Worm (Caenorhabditis elegans) whole organism, L3 larva: Measurements from ENCODE around the gene Y105C5B.5.

ENCODE experiments used
- R02D3.7 ChIP-seq: fragments of 150-350 bp; optimal IDR thresholded peaks from 2 replicates; lab custom pipeline; 2014; ENCODE audit warnings: missing biosample characterization, missing genetic modification characterization
- ZK546.5 ChIP-seq: sonication (generic microtip); optimal IDR thresholded peaks from 2 replicates; lab custom pipeline; 2017; ENCODE audit warnings: missing biosample characterization, missing genetic modification characterization
- aly-2 ChIP-seq: fragments of 150-350 bp; optimal IDR thresholded peaks from 2 replicates; lab custom pipeline; 2014; ENCODE audit warnings: missing biosample characterization, missing genetic modification characterization
- ama-1 ChIP-seq: fragments of 150-350 bp; optimal IDR thresholded peaks from 2 replicates; lab custom pipeline; 2018
- ceh-28 ChIP-seq: fragments of 150-350 bp; optimal IDR thresholded peaks from 2 replicates; lab custom pipeline; 2014; ENCODE audit warnings: missing biosample characterization, missing genetic modification reagents, missing genetic modification characterization
- ceh-82 ChIP-seq: fragments of 150-350 bp; optimal IDR thresholded peaks from 2 replicates; lab custom pipeline; 2014; ENCODE audit warnings: missing biosample characterization, missing genetic modification characterization
- ceh-9 ChIP-seq: sonication (generic microtip); optimal IDR thresholded peaks from 2 replicates; lab custom pipeline; 2018; ENCODE audit warnings: missing biosample characterization, missing genetic modification characterization
- daf-12 ChIP-seq: fragments of 150-350 bp; optimal IDR thresholded peaks from 2 replicates; lab custom pipeline; 2014; ENCODE audit warnings: missing biosample characterization, missing genetic modification reagents, missing genetic modification characterization
- egl-27 ChIP-seq: sonication (generic microtip); optimal IDR thresholded peaks from 4 replicates; lab custom pipeline; 2017; ENCODE audit warnings: missing biosample characterization, missing genetic modification reagents, missing genetic modification characterization
- egl-5 ChIP-seq: fragments of 150-350 bp; optimal IDR thresholded peaks from 2 replicates; lab custom pipeline; 2017; ENCODE audit warnings: missing biosample characterization, missing genetic modification reagents, missing genetic modification characterization, inconsistent platforms
- fkh-2 ChIP-seq: fragments of 150-350 bp; optimal IDR thresholded peaks from 2 replicates; lab custom pipeline; 2014; ENCODE audit warnings: missing biosample characterization, missing genetic modification reagents, missing genetic modification characterization
- fos-1 ChIP-seq: fragments of 150-350 bp; optimal IDR thresholded peaks from 2 replicates; lab custom pipeline; 2014; ENCODE audit warnings: missing biosample characterization, missing genetic modification characterization
- hmg-11 ChIP-seq: sonication (generic microtip); optimal IDR thresholded peaks from 2 replicates; lab custom pipeline; 2016; ENCODE audit warnings: missing genetic modification characterization, missing compliant biosample characterization
- jun-1 ChIP-seq: fragments of 150-350 bp; optimal IDR thresholded peaks from 2 replicates; lab custom pipeline; 2014; ENCODE audit warnings: missing biosample characterization, missing genetic modification reagents, missing genetic modification characterization
- lin-15B ChIP-seq: fragments of 150-350 bp; optimal IDR thresholded peaks from 2 replicates; lab custom pipeline; 2014; ENCODE audit warnings: missing biosample characterization, missing genetic modification characterization
- lin-39 ChIP-seq: fragments of 150-350 bp; optimal IDR thresholded peaks from 2 replicates; lab custom pipeline; 2018; ENCODE audit warnings: missing biosample characterization, missing genetic modification reagents, missing genetic modification characterization
- mdl-1 ChIP-seq: fragments of 150-350 bp; optimal IDR thresholded peaks from 2 replicates; lab custom pipeline; 2014; ENCODE audit warnings: missing biosample characterization, missing genetic modification characterization
- mml-1 ChIP-seq: fragments of 150-350 bp; sonication (generic microtip); optimal IDR thresholded peaks from 3 replicates; lab custom pipeline; 2014; ENCODE audit warnings: missing biosample characterization, missing genetic modification characterization
- nfya-1 ChIP-seq: sonication (generic microtip); optimal IDR thresholded peaks from 2 replicates; lab custom pipeline; 2017; ENCODE audit warnings: missing genetic modification characterization, mild to moderate bottlenecking, missing compliant biosample characterization, antibody characterized with exemption, moderate library complexity; ENCODE audit not compliant: insufficient read depth
- nhr-12 ChIP-seq: fragments of 150-350 bp; optimal IDR thresholded peaks from 2 replicates; lab custom pipeline; 2014; ENCODE audit warnings: missing biosample characterization, missing genetic modification characterization
- nhr-25 ChIP-seq: sonication (generic microtip); optimal IDR thresholded peaks from 2 replicates; lab custom pipeline; 2017; ENCODE audit warnings: missing biosample characterization, missing genetic modification characterization
- nhr-28 ChIP-seq: fragments of 150-350 bp; optimal IDR thresholded peaks from 2 replicates; lab custom pipeline; 2014; ENCODE audit warnings: missing biosample characterization, missing genetic modification characterization
- nhr-43 ChIP-seq: sonication (generic microtip); optimal IDR thresholded peaks from 2 replicates; lab custom pipeline; 2016; ENCODE audit warnings: mild to moderate bottlenecking, missing genetic modification characterization, missing compliant biosample characterization; ENCODE audit not compliant: poor library complexity, severe bottlenecking
- nhr-67 ChIP-seq: fragments of 150-350 bp; optimal IDR thresholded peaks from 2 replicates; lab custom pipeline; 2014; ENCODE audit warnings: missing biosample characterization, missing genetic modification characterization
- nhr-76 ChIP-seq: fragments of 150-350 bp; sonication (generic microtip); optimal IDR thresholded peaks from 5 replicates; lab custom pipeline; 2014; ENCODE audit warnings: missing biosample characterization, missing genetic modification characterization
- nhr-77 ChIP-seq: fragments of 150-350 bp; optimal IDR thresholded peaks from 2 replicates; lab custom pipeline; 2014; ENCODE audit warnings: missing biosample characterization, missing genetic modification characterization
- pha-4 ChIP-seq: fragments of 150-350 bp; optimal IDR thresholded peaks from 2 replicates; lab custom pipeline; 2014; ENCODE audit warnings: missing biosample characterization, missing genetic modification reagents, missing genetic modification characterization
- pqm-1 ChIP-seq: fragments of 150-350 bp; optimal IDR thresholded peaks from 2 replicates; lab custom pipeline; 2017; ENCODE audit warnings: missing biosample characterization, missing genetic modification characterization, inconsistent platforms
- sea-2 ChIP-seq: fragments of 150-350 bp; sonication (generic microtip); optimal IDR thresholded peaks from 4 replicates; lab custom pipeline; 2014; ENCODE audit warnings: missing biosample characterization, missing genetic modification reagents, missing genetic modification characterization
- skn-1 ChIP-seq: fragments of 150-350 bp; optimal IDR thresholded peaks from 2 replicates; lab custom pipeline; 2014; ENCODE audit warnings: missing biosample characterization, missing genetic modification characterization
- snpc-4 ChIP-seq: fragments of 150-350 bp; optimal IDR thresholded peaks from 2 replicates; lab custom pipeline; 2014; ENCODE audit warnings: missing biosample characterization, missing genetic modification characterization
- unc-39 ChIP-seq: sonication (generic microtip); optimal IDR thresholded peaks from 4 replicates; lab custom pipeline; 2017; ENCODE audit warnings: missing biosample characterization, missing genetic modification characterization
- zag-1 ChIP-seq: fragments of 150-350 bp; optimal IDR thresholded peaks from 2 replicates; lab custom pipeline; 2014; ENCODE audit warnings: missing biosample characterization, missing genetic modification characterization
- ztf-11 ChIP-seq: fragments of 150-350 bp; optimal IDR thresholded peaks from 2 replicates; lab custom pipeline; 2014; ENCODE audit warnings: missing biosample characterization, missing genetic modification characterization
- ztf-4 ChIP-seq: fragments of 150-350 bp; optimal IDR thresholded peaks from 2 replicates; lab custom pipeline; 2014; ENCODE audit warnings: missing biosample characterization, missing genetic modification characterization

Y105C5B.5 gene

ce11 chrIV:15894819-15895218, 6.2 kb downstream of the Y105C5B.5 start:
- TF ChIP-seq nhr-76 (tag; lab: Kevin White, UChicago) (no peak), ztf-11 (no peak), nhr-43 (tag; lab: Kevin White, UChicago) (no peak), ZK546.5 (tag; lab: Kevin White, UChicago) (no peak), nhr-25 (tag; lab: Kevin White, UChicago) (no peak), nhr-28 (tag; lab: Kevin White, UChicago) (no peak), nfya-1 (tag; lab: Kevin White, UChicago) (no peak), pha-4 (no peak), ama-1 (lab: Kevin White, UChicago) (no peak), lin-15B (no peak), hmg-11 (tag; lab: Kevin White, UChicago) (no peak), R02D3.7 (tag; lab: Kevin White, UChicago) (no peak), ceh-28 (tag; lab: Kevin White, UChicago) (no peak), jun-1 (tag; lab: Kevin White, UChicago) (no peak)
- TF ChIP-seq, all 47 proteins: peak for 0

DNA sequence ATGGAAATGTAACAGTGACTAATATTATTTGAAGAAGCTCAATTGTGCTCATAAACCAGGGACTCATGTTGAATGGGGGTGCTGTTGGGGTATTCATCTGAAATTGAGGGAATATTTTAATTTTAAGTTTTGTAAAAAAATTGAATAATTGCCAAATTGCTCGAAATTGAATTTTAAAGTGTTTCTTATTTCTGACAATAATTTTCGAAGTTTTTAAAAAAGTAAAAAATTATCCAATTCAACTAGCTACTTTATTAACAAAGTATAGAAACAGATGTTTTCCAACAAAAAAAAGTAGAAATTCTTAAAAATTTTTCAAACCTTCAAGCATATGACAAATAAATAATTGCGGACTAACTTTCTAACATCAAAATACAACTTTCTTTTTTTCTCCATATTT, 6.9 kb downstream of the Y105C5B.5 start, which contains the start of gene srv-14:
Gene srv-14, minus strand, starts transcription at position 101 of the 400 bp plus-strand sequence.
- no peak for TF ChIP-seq ceh-9 (tag; lab: Kevin White, UChicago)
- no peak for TF ChIP-seq sea-2 (GFP tag; lab: Kevin White, UChicago)
- TF ChIP-seq nhr-76 (tag; lab: Kevin White, UChicago), result no peak
- TF ChIP-seq egl-5 (tag; lab: Kevin White, UChicago), result no peak
- TF ChIP-seq nhr-25 (tag; lab: Kevin White, UChicago), result no peak
- no peak for TF ChIP-seq nhr-28 (tag; lab: Kevin White, UChicago)
- no peak for TF ChIP-seq unc-39 (tag; lab: Kevin White, UChicago)
- no peak for TF ChIP-seq lin-15B
- TF ChIP-seq fos-1 (tag; lab: Kevin White, UChicago), result no peak
- TF ChIP-seq skn-1 (tag; lab: Kevin White, UChicago), result no peak
- no peak for TF ChIP-seq mml-1
- no peak for TF ChIP-seq nhr-77 (tag; lab: Kevin White, UChicago)

ce11 chrIV:15883922-15884321, 17.1 kb downstream of the Y105C5B.5 start, which contains the start of gene Y105C5B.3:
Y105C5B.3 (plus strand) TSS chrIV:15884222.
- TF ChIP-seq fos-1 (tag; lab: Kevin White, UChicago), result no peak
- TF ChIP-seq nhr-76 (tag; lab: Kevin White, UChicago), result no peak
- TF ChIP-seq ceh-82 (tag; lab: Kevin White, UChicago), result no peak
- TF ChIP-seq daf-12 (tag; lab: Kevin White, UChicago), result no peak
- no peak for TF ChIP-seq pha-4
- TF ChIP-seq snpc-4 (tag; lab: Kevin White, UChicago), result no peak
- TF ChIP-seq nhr-12 (tag; lab: Kevin White, UChicago), result no peak
- TF ChIP-seq sea-2 (GFP tag; lab: Kevin White, UChicago), result no peak
- TF ChIP-seq lin-15B, result no peak
- TF ChIP-seq R02D3.7 (tag; lab: Kevin White, UChicago), result no peak
- TF ChIP-seq ceh-9 (tag; lab: Kevin White, UChicago), result no peak
- TF ChIP-seq fkh-2 (tag; lab: Kevin White, UChicago), result no peak
- no peak for TF ChIP-seq aly-2 (tag; lab: Kevin White, UChicago)
- TF ChIP-seq hmg-11 (tag; lab: Kevin White, UChicago), result no peak
- no peak for TF ChIP-seq ama-1 (lab: Kevin White, UChicago)
- TF ChIP-seq nfya-1 (tag; lab: Kevin White, UChicago), result no peak

- TF ChIP-seq zag-1 (tag; lab: Kevin White, UChicago), result no peak
- TF ChIP-seq snpc-4 (tag; lab: Kevin White, UChicago), result no peak
- no peak for TF ChIP-seq mdl-1 (tag; lab: Kevin White, UChicago)
- no peak for TF ChIP-seq ztf-4 (tag; lab: Kevin White, UChicago)
- TF ChIP-seq pqm-1, result no peak
- TF ChIP-seq nfya-1 (tag; lab: Kevin White, UChicago), result no peak
- TF ChIP-seq nhr-25 (tag; lab: Kevin White, UChicago), result no peak
- TF ChIP-seq fos-1 (tag; lab: Kevin White, UChicago), result no peak
- TF ChIP-seq egl-27 (tag; lab: Kevin White, UChicago), result no peak
- no peak for TF ChIP-seq nhr-67
- TF ChIP-seq nhr-43 (tag; lab: Kevin White, UChicago), result no peak
- TF ChIP-seq lin-39 (tag; lab: Kevin White, UChicago), result no peak
- TF ChIP-seq hmg-11 (tag; lab: Kevin White, UChicago), result no peak
Measured at ce11 chrIV:15880114-15880513, 20.9 kb downstream of the Y105C5B.5 start.
